Worm (Caenorhabditis elegans) whole organism, L1 larva: ENCODE data around the gene vps-33.1.

Source experiments
- C04F5.9 ChIP-seq: sonication (generic microtip); optimal IDR thresholded peaks from 2 replicates; lab custom pipeline; 2016; ENCODE audit warnings: missing genetic modification characterization, missing compliant biosample characterization
- C16A3.4 ChIP-seq: fragments of 150-350 bp; optimal IDR thresholded peaks from 2 replicates; lab custom pipeline; 2014; ENCODE audit warnings: missing biosample characterization, missing genetic modification characterization
- C34B4.2 ChIP-seq: sonication (generic microtip); optimal IDR thresholded peaks from 2 replicates; lab custom pipeline; 2017; ENCODE audit warnings: mild to moderate bottlenecking, missing genetic modification characterization, missing compliant biosample characterization
- F16B12.6 ChIP-seq: fragments of 150-350 bp; optimal IDR thresholded peaks from 2 replicates; lab custom pipeline; 2014; ENCODE audit warnings: missing biosample characterization, missing genetic modification characterization
- aha-1 ChIP-seq: fragments of 150-350 bp; optimal IDR thresholded peaks from 2 replicates; lab custom pipeline; 2014; ENCODE audit warnings: missing biosample characterization, missing genetic modification characterization
- alr-1 ChIP-seq: fragments of 200-800 bp; sonication (Bioruptor generic); optimal IDR thresholded peaks from 2 replicates; lab custom pipeline; 2018; ENCODE audit warnings: borderline replicate concordance, mild to moderate bottlenecking, missing genetic modification characterization, missing compliant biosample characterization
- ceh-63 ChIP-seq: fragments of 200-800 bp; sonication (Bioruptor generic); optimal IDR thresholded peaks from 2 replicates; lab custom pipeline; 2018; ENCODE audit warnings: mild to moderate bottlenecking, missing genetic modification characterization, missing compliant biosample characterization
- ceh-8 ChIP-seq: fragments of 200-800 bp; sonication (Bioruptor generic); optimal IDR thresholded peaks from 2 replicates; lab custom pipeline; 2018; ENCODE audit warnings: mild to moderate bottlenecking, missing genetic modification characterization, moderate library complexity, missing compliant biosample characterization
- ces-1 ChIP-seq: fragments of 150-350 bp; optimal IDR thresholded peaks from 2 replicates; lab custom pipeline; 2014; ENCODE audit warnings: missing biosample characterization, missing genetic modification reagents, missing genetic modification characterization
- efl-1 ChIP-seq, 4 experiments: fragments of 150-350 bp; optimal IDR thresholded peaks in 3 of 4; peaks in 1 of 4; 1 replicate in 1 of 4; 2 replicates in 3 of 4; lab custom pipeline; 2014; ENCODE audit warnings: missing biosample characterization in 2 of 4, missing genetic modification characterization in 2 of 4, missing genetic modification reagents in 2 of 4
- efl-3 ChIP-seq: fragments of 200-800 bp; sonication (Bioruptor generic); optimal IDR thresholded peaks from 2 replicates; lab custom pipeline; 2018; ENCODE audit warnings: mild to moderate bottlenecking, missing genetic modification characterization, missing compliant biosample characterization
- elt-2 ChIP-seq: sonication (generic microtip); optimal IDR thresholded peaks from 2 replicates; lab custom pipeline; 2016; ENCODE audit warnings: missing genetic modification characterization, mild to moderate bottlenecking, inconsistent platforms, missing compliant biosample characterization, missing genetic modification reagents
- elt-3 ChIP-seq, 6 experiments: fragments of 150-350 bp in 1 of 6; sonication (generic microtip); optimal IDR thresholded peaks; 2 replicates each; lab custom pipeline; 2017 to 2018; ENCODE audit warnings: missing biosample characterization in 6 of 6, missing genetic modification characterization in 6 of 6, inconsistent platforms in 1 of 6
- ets-5 ChIP-seq: fragments of 200-800 bp; sonication (Bioruptor generic); IDR thresholded peaks from 2 replicates; pipeline ENCODE4 v1.3.6; 2022; ENCODE audit warnings: missing genetic modification characterization, missing compliant biosample characterization
- fkh-4 ChIP-seq: sonication (generic microtip); optimal IDR thresholded peaks from 2 replicates; lab custom pipeline; 2016; ENCODE audit warnings: missing compliant biosample characterization, missing genetic modification characterization, borderline replicate concordance
- fkh-8 ChIP-seq: sonication (generic microtip); optimal IDR thresholded peaks from 2 replicates; lab custom pipeline; 2016; ENCODE audit warnings: mild to moderate bottlenecking, missing genetic modification characterization, missing compliant biosample characterization
- grh-1 ChIP-seq: fragments of 200-800 bp; sonication (Bioruptor generic); IDR thresholded peaks from 2 replicates; pipeline ENCODE4 v1.3.6; 2022; ENCODE audit warnings: missing genetic modification reagents, missing genetic modification characterization, missing compliant biosample characterization
- irx-1 ChIP-seq: sonication (generic microtip); optimal IDR thresholded peaks from 2 replicates; lab custom pipeline; 2016; ENCODE audit warnings: missing genetic modification characterization, missing compliant biosample characterization
- isw-1 ChIP-seq: fragments of 200-800 bp; sonication (Bioruptor generic); IDR thresholded peaks from 2 replicates; pipeline ENCODE4 v1.3.6; 2022; ENCODE audit warnings: missing genetic modification characterization, missing compliant biosample characterization
- lin-13 ChIP-seq: fragments of 150-350 bp; optimal IDR thresholded peaks from 2 replicates; lab custom pipeline; 2014; ENCODE audit warnings: missing biosample characterization, missing genetic modification reagents, missing genetic modification characterization
- lin-14 ChIP-seq: fragments of 200-800 bp; sonication (Bioruptor generic); optimal IDR thresholded peaks from 2 replicates; lab custom pipeline; 2018; ENCODE audit warnings: mild to moderate bottlenecking, missing genetic modification characterization, moderate library complexity, missing compliant biosample characterization
- lir-3 ChIP-seq: sonication (generic microtip); optimal IDR thresholded peaks from 2 replicates; lab custom pipeline; 2016; ENCODE audit warnings: mild to moderate bottlenecking, missing genetic modification characterization, moderate library complexity, missing compliant biosample characterization; ENCODE audit not compliant: poor library complexity
- mab-9 ChIP-seq: fragments of 200-800 bp; sonication (Bioruptor generic); IDR thresholded peaks from 2 replicates; pipeline ENCODE4 v1.3.6; 2022; ENCODE audit warnings: missing genetic modification reagents, missing genetic modification characterization, missing compliant biosample characterization
- mef-2 ChIP-seq: fragments of 150-350 bp; optimal IDR thresholded peaks from 2 replicates; lab custom pipeline; 2014; ENCODE audit warnings: missing biosample characterization, missing genetic modification characterization
- nhr-19 ChIP-seq: fragments of 200-800 bp; sonication (Bioruptor generic); conservative IDR thresholded peaks from 2 replicates; pipeline ENCODE4 v1.3.6; 2022; ENCODE audit warnings: missing genetic modification characterization, missing compliant biosample characterization
- nhr-237 ChIP-seq: fragments of 150-350 bp; optimal IDR thresholded peaks from 2 replicates; lab custom pipeline; 2014; ENCODE audit warnings: missing biosample characterization, missing genetic modification characterization
- nhr-47 ChIP-seq: sonication (generic microtip); optimal IDR thresholded peaks from 2 replicates; lab custom pipeline; 2016; ENCODE audit warnings: mild to moderate bottlenecking, missing genetic modification characterization, moderate library complexity, missing compliant biosample characterization
- nhr-84 ChIP-seq: sonication (generic microtip); optimal IDR thresholded peaks from 2 replicates; lab custom pipeline; 2017; ENCODE audit warnings: missing biosample characterization, missing genetic modification characterization
- nhr-85 ChIP-seq: sonication (generic microtip); peaks from one replicate; lab custom pipeline; 2016; ENCODE audit warnings: missing genetic modification characterization, inconsistent platforms, missing compliant biosample characterization
- pag-3 ChIP-seq: sonication (generic microtip); optimal IDR thresholded peaks from 2 replicates; lab custom pipeline; 2017; ENCODE audit warnings: missing genetic modification characterization, mild to moderate bottlenecking, missing compliant biosample characterization, antibody characterized with exemption, borderline replicate concordance; ENCODE audit not compliant: insufficient read depth
- rnt-1 ChIP-seq: sonication (generic microtip); optimal IDR thresholded peaks from 2 replicates; lab custom pipeline; 2016; ENCODE audit warnings: mild to moderate bottlenecking, missing genetic modification characterization, moderate library complexity, missing compliant biosample characterization
- skn-1 ChIP-seq: fragments of 150-350 bp; optimal IDR thresholded peaks from 2 replicates; lab custom pipeline; 2014; ENCODE audit warnings: missing biosample characterization, missing genetic modification characterization
- snpc-4 ChIP-seq: fragments of 150-350 bp; optimal IDR thresholded peaks from 2 replicates; lab custom pipeline; 2014; ENCODE audit warnings: missing biosample characterization, missing genetic modification characterization
- snu-23 ChIP-seq: sonication (generic microtip); optimal IDR thresholded peaks from 2 replicates; lab custom pipeline; 2016; ENCODE audit warnings: missing genetic modification characterization, missing compliant biosample characterization
- swsn-7 ChIP-seq: sonication (generic microtip); optimal IDR thresholded peaks from 2 replicates; lab custom pipeline; 2016; ENCODE audit warnings: missing genetic modification characterization, missing compliant biosample characterization
- tbx-2 ChIP-seq: sonication (generic microtip); optimal IDR thresholded peaks from 2 replicates; lab custom pipeline; 2016; ENCODE audit warnings: missing genetic modification characterization, missing compliant biosample characterization
- tlp-1 ChIP-seq: fragments of 150-350 bp; optimal IDR thresholded peaks from 2 replicates; lab custom pipeline; 2014; ENCODE audit warnings: missing biosample characterization, missing genetic modification characterization
- unc-130 ChIP-seq: fragments of 150-350 bp; optimal IDR thresholded peaks from 2 replicates; lab custom pipeline; 2017; ENCODE audit warnings: missing biosample characterization, missing genetic modification characterization, inconsistent platforms
- unc-62 ChIP-seq: fragments of 150-350 bp; optimal IDR thresholded peaks from 2 replicates; lab custom pipeline; 2014; ENCODE audit warnings: missing biosample characterization, missing genetic modification reagents, missing genetic modification characterization
- unc-86 ChIP-seq: sonication (generic microtip); optimal IDR thresholded peaks from 2 replicates; lab custom pipeline; 2016; ENCODE audit warnings: missing genetic modification characterization, missing compliant biosample characterization
- vab-15 ChIP-seq: sonication (generic microtip); optimal IDR thresholded peaks from 2 replicates; lab custom pipeline; 2017; ENCODE audit warnings: missing genotype, mild to moderate bottlenecking, missing genetic modification characterization, missing compliant biosample characterization
- zag-1 ChIP-seq: fragments of 150-350 bp; optimal IDR thresholded peaks from 2 replicates; lab custom pipeline; 2014; ENCODE audit warnings: missing biosample characterization, missing genetic modification characterization
- ztf-11 ChIP-seq, 2 experiments: sonication (generic microtip); optimal IDR thresholded peaks; 2 replicates each; lab custom pipeline; 2016 to 2017; ENCODE audit warnings: missing genetic modification characterization in 2 of 2, missing biosample characterization in 1 of 2, missing compliant biosample characterization in 1 of 2

Gene vps-33.1

ce11 chrIII:8655412-8655811 lies 45.3 kb upstream of the vps-33.1 start (continued):
- TF ChIP-seq swsn-7 (no peak), grh-1 (no peak), C04F5.9 (tag; lab: Kevin White, UChicago) (no peak), efl-1 (optimal IDR thresholded peaks at IDR 0.05; lab: Kevin White, UChicago) (no peak), efl-1 (GFP tag; optimal IDR thresholded peaks at IDR 0.05 in 1 of 2; lab: Kevin White, UChicago) (peak in 1 of 2 experiments; percentile 22), tlp-1 (tag; lab: Kevin White, UChicago) (no peak), ces-1 (GFP tag; lab: Kevin White, UChicago) (no peak), ceh-8 (GFP tag; lab: Kevin White, UChicago) (peak; percentile 56), nhr-85 (peak; percentile 73), pag-3 (tag; lab: Kevin White, UChicago) (no peak), tbx-2 (peak; percentile 5), alr-1 (tag; lab: Kevin White, UChicago) (no peak), unc-130 (tag; lab: Kevin White, UChicago) (no peak), unc-62 (GFP tag; lab: Kevin White, UChicago) (no peak), elt-2 (no peak), F16B12.6 (tag; lab: Kevin White, UChicago) (no peak), nhr-84 (tag; lab: Kevin White, UChicago) (no peak), ceh-63 (GFP tag; lab: Kevin White, UChicago) (no peak), skn-1 (tag; lab: Kevin White, UChicago) (no peak), irx-1 (tag; lab: Kevin White, UChicago) (no peak), lin-14 (GFP tag; lab: Kevin White, UChicago) (peak; percentile 23), fkh-8 (tag; lab: Kevin White, UChicago) (no peak), zag-1 (tag; lab: Kevin White, UChicago) (no peak), lir-3 (tag; lab: Kevin White, UChicago) (no peak), mef-2 (tag; lab: Kevin White, UChicago) (no peak), ztf-11 (tag; optimal IDR thresholded peaks at IDR 0.05; lab: Kevin White, UChicago) (no peak), nhr-47 (tag; lab: Kevin White, UChicago) (no peak), elt-3 (tag; optimal IDR thresholded peaks at IDR 0.05; lab: Kevin White, UChicago) (peak in 1 of 6 experiments; percentile 38), efl-3 (GFP tag; lab: Kevin White, UChicago) (no peak), snu-23 (peak; percentile 40), snpc-4 (tag; lab: Kevin White, UChicago) (no peak), mab-9 (GFP tag; lab: Robert Waterston, UW) (no peak), ets-5 (no peak), lin-13 (GFP tag; lab: Kevin White, UChicago) (no peak)

ce11 chrIII:8656055-8656454 lies 44.7 kb upstream of the vps-33.1 start:
- TF ChIP-seq C34B4.2 (tag; lab: Kevin White, UChicago) = no peak
- peak; percentile 70 for TF ChIP-seq nhr-85
- no peak for TF ChIP-seq tbx-2
- TF ChIP-seq snu-23 = peak; percentile 1
- TF ChIP-seq aha-1 (tag; lab: Kevin White, UChicago) = no peak
- TF ChIP-seq unc-86 (tag; lab: Kevin White, UChicago) = no peak
- TF ChIP-seq elt-3 (tag; optimal IDR thresholded peaks at IDR 0.05; lab: Kevin White, UChicago) = no peak
- no peak for TF ChIP-seq alr-1 (tag; lab: Kevin White, UChicago)
- no peak for TF ChIP-seq ces-1 (GFP tag; lab: Kevin White, UChicago)
- no peak for TF ChIP-seq isw-1
- peak; percentile 3 for TF ChIP-seq lin-14 (GFP tag; lab: Kevin White, UChicago)
- no peak for TF ChIP-seq nhr-237 (tag; lab: Kevin White, UChicago)
- no peak for TF ChIP-seq vab-15 (tag; lab: Kevin White, UChicago)
- TF ChIP-seq elt-2 = no peak
- no peak for TF ChIP-seq C16A3.4 (tag; lab: Kevin White, UChicago)
- TF ChIP-seq irx-1 (tag; lab: Kevin White, UChicago) = no peak
- TF ChIP-seq nhr-19 (GFP tag; lab: Robert Waterston, UW) = peak; percentile 12; the same call in 1 of the 2 replicates
- TF ChIP-seq ztf-11 (tag; optimal IDR thresholded peaks at IDR 0.05; lab: Kevin White, UChicago) = no peak
- TF ChIP-seq fkh-4 (tag; lab: Kevin White, UChicago) = no peak
- no peak for TF ChIP-seq rnt-1 (tag; lab: Kevin White, UChicago)
